Worm (Caenorhabditis elegans) whole organism, early embryonic: ENCODE measurements around the gene F21C10.9.

ENCODE experiments used
- B0310.2 ChIP-seq: sonication (generic microtip); optimal IDR thresholded peaks from 2 replicates; lab custom pipeline; 2016; ENCODE audit warnings: mild to moderate bottlenecking, missing genetic modification characterization, missing compliant biosample characterization
- F13C5.2 ChIP-seq: sonication (generic microtip); optimal IDR thresholded peaks from 2 replicates; lab custom pipeline; 2017; ENCODE audit warnings: mild to moderate bottlenecking, missing genetic modification characterization, inconsistent platforms, missing compliant biosample characterization
- aly-1 ChIP-seq: sonication (generic microtip); optimal IDR thresholded peaks from 2 replicates; lab custom pipeline; 2016; ENCODE audit warnings: missing genetic modification characterization, missing compliant biosample characterization
- ama-1 ChIP-seq: fragments of 150-350 bp; optimal IDR thresholded peaks from 2 replicates; lab custom pipeline; 2014
- ceh-13 ChIP-seq: fragments of 200-800 bp; sonication (Bioruptor generic); optimal IDR thresholded peaks from 2 replicates; lab custom pipeline; 2018; ENCODE audit warnings: mild to moderate bottlenecking, missing genetic modification characterization, missing compliant biosample characterization
- ceh-36 ChIP-seq: sonication (generic microtip); optimal IDR thresholded peaks from 2 replicates; lab custom pipeline; 2016; ENCODE audit warnings: missing genetic modification characterization, inconsistent platforms, missing compliant biosample characterization
- ets-7 ChIP-seq: sonication (generic microtip); optimal IDR thresholded peaks from 2 replicates; lab custom pipeline; 2016; ENCODE audit warnings: missing genotype, missing genetic modification characterization, missing compliant biosample characterization
- flt-1 ChIP-seq: fragments of 200-800 bp; sonication (Bioruptor generic); IDR thresholded peaks from 2 replicates; pipeline ENCODE4 v1.3.6; 2022; ENCODE audit warnings: missing genetic modification characterization, missing compliant biosample characterization
- hmbx-1 ChIP-seq: sonication (generic microtip); optimal IDR thresholded peaks from 2 replicates; lab custom pipeline; 2016; ENCODE audit warnings: mild to moderate bottlenecking, missing genetic modification characterization, missing compliant biosample characterization
- hmg-4 ChIP-seq: fragments of 200-800 bp; sonication (Bioruptor generic); optimal IDR thresholded peaks from 2 replicates; lab custom pipeline; 2018; ENCODE audit warnings: mild to moderate bottlenecking, missing genetic modification characterization, missing compliant biosample characterization
- hnd-1 ChIP-seq: sonication (generic microtip); optimal IDR thresholded peaks from 2 replicates; lab custom pipeline; 2016; ENCODE audit warnings: missing genetic modification characterization, missing compliant biosample characterization
- pes-1 ChIP-seq: fragments of 200-800 bp; sonication (Bioruptor generic); IDR thresholded peaks from 2 replicates; pipeline ENCODE4 v1.3.6; 2022; ENCODE audit warnings: missing genetic modification reagents, missing genetic modification characterization, missing compliant biosample characterization
- scrt-1 ChIP-seq: fragments of 200-800 bp; sonication (Bioruptor generic); IDR thresholded peaks from 2 replicates; pipeline ENCODE4 v1.3.6; 2022; ENCODE audit warnings: missing genetic modification characterization, missing compliant biosample characterization
- sea-1 ChIP-seq: fragments of 200-800 bp; sonication (Bioruptor generic); conservative IDR thresholded peaks from 2 replicates; pipeline ENCODE4 v1.3.6; 2022; ENCODE audit warnings: missing genetic modification characterization, missing compliant biosample characterization
- tbx-11 ChIP-seq: fragments of 200-800 bp; sonication (Bioruptor generic); IDR thresholded peaks from 2 replicates; pipeline ENCODE4 v1.3.6; 2022; ENCODE audit warnings: missing genetic modification characterization, missing compliant biosample characterization
- tbx-37 ChIP-seq: fragments of 200-800 bp; sonication (Bioruptor generic); conservative IDR thresholded peaks from 2 replicates; pipeline ENCODE4 v1.3.6; 2022; ENCODE audit warnings: missing genetic modification reagents, missing genetic modification characterization, missing compliant biosample characterization
- tra-4 ChIP-seq: sonication (generic microtip); optimal IDR thresholded peaks from 2 replicates; lab custom pipeline; 2017; ENCODE audit warnings: missing genetic modification characterization, missing compliant biosample characterization

The F21C10.9 gene

ce11 chrV:9098280-9098973, at the start of gene F21C10.9:
F21C10.9 (minus strand) TSS chrV:9098696.
- TF ChIP-seq tbx-11 (GFP tag; lab: Robert Waterston, UW) (no peak), sea-1 (GFP tag; lab: Robert Waterston, UW) (no peak), ets-7 (tag; lab: Kevin White, UChicago) (no peak), ceh-36 (tag; lab: Kevin White, UChicago) (no peak), hmg-4 (no peak), ama-1 (lab: Kevin White, UChicago) (no peak), pes-1 (GFP tag; lab: Robert Waterston, UW) (no peak), hmbx-1 (no peak), F13C5.2 (tag; lab: Kevin White, UChicago) (no peak), flt-1 (no peak)

DNA sequence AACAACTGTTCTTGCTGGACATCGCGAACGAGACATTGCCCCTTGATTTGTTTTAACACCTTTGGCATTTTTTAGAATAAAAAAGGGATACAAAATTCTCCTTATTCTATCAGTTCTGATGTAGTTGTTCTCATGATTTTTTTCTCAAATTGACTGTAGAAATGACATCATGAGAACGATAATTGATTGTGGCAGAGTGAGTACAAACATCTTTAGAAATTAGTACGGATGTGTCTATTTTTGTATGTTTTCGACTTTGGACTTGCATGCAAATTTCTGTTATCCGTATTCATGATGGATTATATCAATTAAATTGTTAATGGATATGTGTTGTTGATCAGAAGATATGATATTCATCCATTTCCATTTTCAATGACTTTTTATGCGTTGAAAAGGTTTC, 49.7 kb upstream of the F21C10.9 start:
- no peak for TF ChIP-seq hmbx-1
- no peak for TF ChIP-seq tbx-37 (GFP tag; lab: Robert Waterston, UW)
- no peak for TF ChIP-seq B0310.2
- no peak for TF ChIP-seq ceh-36 (tag; lab: Kevin White, UChicago)
- TF ChIP-seq scrt-1 (GFP tag; lab: Robert Waterston, UW), result no peak
- TF ChIP-seq pes-1 (GFP tag; lab: Robert Waterston, UW), result no peak
- TF ChIP-seq tra-4 (tag; lab: Kevin White, UChicago), result no peak
- TF ChIP-seq F13C5.2 (tag; lab: Kevin White, UChicago), result no peak
- no peak for TF ChIP-seq flt-1
- no peak for TF ChIP-seq ama-1 (lab: Kevin White, UChicago)

DNA sequence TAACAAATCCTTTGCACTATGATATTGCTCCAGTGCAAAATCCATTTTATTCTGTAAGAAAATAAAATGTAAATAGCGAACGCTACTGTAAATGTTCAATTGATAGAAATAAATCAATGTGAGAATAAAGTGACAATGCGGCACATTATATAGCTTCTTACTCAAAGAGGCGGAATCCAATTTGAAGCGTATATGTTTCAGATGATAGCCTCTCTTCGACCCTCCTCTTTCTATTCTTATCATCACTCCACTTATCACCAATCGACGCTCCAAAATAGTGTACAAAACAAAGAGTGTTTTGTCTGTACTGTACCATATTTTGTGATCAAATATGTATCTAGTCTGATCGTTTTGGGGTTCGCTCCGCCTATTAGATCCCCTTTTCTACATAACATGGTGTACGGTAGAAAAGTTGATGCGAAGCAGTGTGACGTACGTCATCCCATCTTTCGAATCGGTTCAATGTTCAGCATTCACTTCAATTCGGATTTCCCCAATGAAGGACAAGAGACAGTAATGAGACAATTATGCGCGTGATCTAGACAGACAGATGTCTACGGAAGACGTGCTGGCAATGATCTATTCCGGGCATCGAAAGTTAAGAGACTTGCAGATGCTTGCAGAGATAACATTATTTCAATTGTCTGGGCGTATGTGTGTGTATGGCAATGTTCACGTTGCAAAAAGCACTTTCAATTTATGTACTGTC, 48.5 kb upstream of the F21C10.9 start, which contains the start of gene spl-2:
TSS of gene spl-2 (minus strand) at position 51 of the 709 bp plus-strand sequence.
- TF ChIP-seq ceh-13 (GFP tag; lab: Kevin White, UChicago) (no peak), flt-1 (no peak), hnd-1 (tag; lab: Kevin White, UChicago) (no peak), B0310.2 (no peak), tbx-11 (GFP tag; lab: Robert Waterston, UW) (no peak), aly-1 (tag; lab: Kevin White, UChicago) (no peak), hmg-4 (no peak), tbx-37 (GFP tag; lab: Robert Waterston, UW) (no peak), F13C5.2 (tag; lab: Kevin White, UChicago) (no peak), pes-1 (GFP tag; lab: Robert Waterston, UW) (no peak), ama-1 (lab: Kevin White, UChicago) (no peak)

DNA sequence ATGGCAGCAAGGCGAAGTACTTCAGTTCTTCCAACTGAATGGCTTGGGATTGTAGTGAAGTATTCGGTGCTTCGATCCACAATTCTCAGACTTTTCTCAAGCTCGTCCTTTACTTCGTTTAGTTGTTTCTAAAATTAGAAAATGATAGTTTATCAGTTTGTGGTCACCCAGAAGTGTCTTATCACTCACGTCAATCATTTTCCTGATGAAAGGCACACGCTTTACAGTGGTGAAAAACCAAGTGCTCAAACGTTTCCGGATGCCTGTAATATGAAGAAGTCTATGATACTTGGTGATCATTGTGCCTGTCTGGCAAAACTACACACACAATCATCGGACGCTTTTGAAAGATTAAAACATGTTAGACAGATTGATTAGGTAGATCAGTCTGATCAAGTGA, 47.7 kb upstream of the F21C10.9 start:
- TF ChIP-seq scrt-1 (GFP tag; lab: Robert Waterston, UW), result no peak
- no peak for TF ChIP-seq B0310.2
- no peak for TF ChIP-seq flt-1
- no peak for TF ChIP-seq tbx-11 (GFP tag; lab: Robert Waterston, UW)
- no peak for TF ChIP-seq ceh-13 (GFP tag; lab: Kevin White, UChicago)
- TF ChIP-seq sea-1 (GFP tag; lab: Robert Waterston, UW), result no peak
- no peak for TF ChIP-seq ama-1 (lab: Kevin White, UChicago)
- TF ChIP-seq pes-1 (GFP tag; lab: Robert Waterston, UW), result no peak
- TF ChIP-seq hnd-1 (tag; lab: Kevin White, UChicago), result no peak
- no peak for TF ChIP-seq hmg-4
- no peak for TF ChIP-seq F13C5.2 (tag; lab: Kevin White, UChicago)
- TF ChIP-seq hmbx-1, result no peak
- TF ChIP-seq aly-1 (tag; lab: Kevin White, UChicago), result no peak
- no peak for TF ChIP-seq tbx-37 (GFP tag; lab: Robert Waterston, UW)
- TF ChIP-seq tra-4 (tag; lab: Kevin White, UChicago), result no peak
- TF ChIP-seq ets-7 (tag; lab: Kevin White, UChicago), result no peak
- TF ChIP-seq ceh-36 (tag; lab: Kevin White, UChicago), result no peak

ce11 chrV:9143896-9144295, 45.4 kb upstream of the F21C10.9 start:
- TF ChIP-seq ama-1 (lab: Kevin White, UChicago), result no peak
- TF ChIP-seq ceh-13 (GFP tag; lab: Kevin White, UChicago), result no peak
- TF ChIP-seq tbx-11 (GFP tag; lab: Robert Waterston, UW), result no peak
- no peak for TF ChIP-seq hnd-1 (tag; lab: Kevin White, UChicago)
- TF ChIP-seq scrt-1 (GFP tag; lab: Robert Waterston, UW), result no peak
- no peak for TF ChIP-seq tbx-37 (GFP tag; lab: Robert Waterston, UW)
- no peak for TF ChIP-seq B0310.2
- no peak for TF ChIP-seq aly-1 (tag; lab: Kevin White, UChicago)
- no peak for TF ChIP-seq sea-1 (GFP tag; lab: Robert Waterston, UW)
- TF ChIP-seq hmbx-1, result no peak
- no peak for TF ChIP-seq ets-7 (tag; lab: Kevin White, UChicago)
- TF ChIP-seq ceh-36 (tag; lab: Kevin White, UChicago), result no peak
- TF ChIP-seq F13C5.2 (tag; lab: Kevin White, UChicago), result no peak
- no peak for TF ChIP-seq pes-1 (GFP tag; lab: Robert Waterston, UW)
- no peak for TF ChIP-seq hmg-4
- no peak for TF ChIP-seq tra-4 (tag; lab: Kevin White, UChicago)

DNA sequence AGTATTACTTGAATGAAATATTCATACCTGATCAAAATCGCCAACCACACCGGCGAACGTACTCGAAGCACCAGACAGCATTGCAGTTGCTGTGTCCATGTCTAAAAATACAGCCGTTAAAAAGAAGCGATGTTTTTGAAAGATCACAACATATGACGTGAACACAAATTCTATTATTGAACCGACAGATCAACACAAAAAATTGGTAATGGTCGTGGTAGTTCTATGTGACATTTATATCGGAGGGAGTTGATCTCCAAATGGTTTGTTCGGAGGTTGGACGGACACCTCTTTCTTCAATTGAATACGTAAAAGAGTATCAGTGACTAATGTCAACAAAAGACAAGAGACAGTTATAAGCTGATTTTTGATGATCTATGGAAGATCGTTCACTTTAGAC, 42.8 kb upstream of the F21C10.9 start, which contains the start of gene pitr-3:
TSS of gene pitr-3 (minus strand) at position 101 of the 400 bp plus-strand sequence.
- TF ChIP-seq ceh-13 (GFP tag; lab: Kevin White, UChicago), result no peak

- TF ChIP-seq ets-7 (tag; lab: Kevin White, UChicago) (no peak), hmbx-1 (no peak), ceh-36 (tag; lab: Kevin White, UChicago) (no peak), aly-1 (tag; lab: Kevin White, UChicago) (no peak), hmg-4 (no peak), scrt-1 (GFP tag; lab: Robert Waterston, UW) (no peak), tra-4 (tag; lab: Kevin White, UChicago) (no peak), ama-1 (lab: Kevin White, UChicago) (no peak), B0310.2 (no peak)
Observed at ce11 chrV:9137618-9138017, 39.1 kb upstream of the F21C10.9 start, which contains the start of gene pitr-2. pitr-2 (minus strand) TSS chrV:9137718.
